Fruit fly (Drosophila melanogaster): Measurements from ENCODE around the gene CG8329.

DNA sequence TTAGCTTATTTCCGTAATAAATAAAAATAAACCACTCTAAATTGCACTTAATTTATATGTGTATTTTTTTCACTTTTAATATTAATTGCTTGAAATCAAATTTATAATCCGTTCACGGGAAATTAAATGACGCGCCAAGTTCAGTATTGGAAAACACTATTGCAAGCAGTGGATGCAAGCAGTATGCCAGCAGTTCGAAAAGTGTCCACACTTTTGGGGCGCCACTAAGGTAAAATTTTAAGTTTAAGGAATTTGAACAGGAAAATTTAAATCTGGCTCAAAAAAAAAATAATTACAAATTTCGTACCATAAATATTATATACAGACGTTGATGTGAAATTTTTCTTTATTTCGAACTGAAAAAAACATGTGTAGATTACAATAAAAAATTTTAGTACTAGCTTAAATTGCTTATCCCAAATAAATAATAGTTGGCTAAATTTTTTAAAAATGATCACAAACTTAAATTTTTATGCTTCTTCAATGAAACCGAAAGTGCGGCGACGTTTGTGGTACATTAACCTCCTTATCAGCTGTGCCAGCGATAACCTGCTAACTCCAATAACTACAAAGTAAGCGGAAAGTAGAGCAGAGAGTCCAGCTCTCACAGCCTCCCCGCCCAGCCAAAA, 23.8 kb upstream of the CG8329 start:
- no peak for TF ChIP-seq CG8478 (optimal IDR thresholded peaks at IDR 0.05)
- peak; percentile 82 to 96 for TF ChIP-seq CTCF (optimal IDR thresholded peaks at IDR 0.05)

Data from S2 (cell line).